Fruit fly (Drosophila melanogaster): Measurements from ENCODE around the gene Ocho.

DNA sequence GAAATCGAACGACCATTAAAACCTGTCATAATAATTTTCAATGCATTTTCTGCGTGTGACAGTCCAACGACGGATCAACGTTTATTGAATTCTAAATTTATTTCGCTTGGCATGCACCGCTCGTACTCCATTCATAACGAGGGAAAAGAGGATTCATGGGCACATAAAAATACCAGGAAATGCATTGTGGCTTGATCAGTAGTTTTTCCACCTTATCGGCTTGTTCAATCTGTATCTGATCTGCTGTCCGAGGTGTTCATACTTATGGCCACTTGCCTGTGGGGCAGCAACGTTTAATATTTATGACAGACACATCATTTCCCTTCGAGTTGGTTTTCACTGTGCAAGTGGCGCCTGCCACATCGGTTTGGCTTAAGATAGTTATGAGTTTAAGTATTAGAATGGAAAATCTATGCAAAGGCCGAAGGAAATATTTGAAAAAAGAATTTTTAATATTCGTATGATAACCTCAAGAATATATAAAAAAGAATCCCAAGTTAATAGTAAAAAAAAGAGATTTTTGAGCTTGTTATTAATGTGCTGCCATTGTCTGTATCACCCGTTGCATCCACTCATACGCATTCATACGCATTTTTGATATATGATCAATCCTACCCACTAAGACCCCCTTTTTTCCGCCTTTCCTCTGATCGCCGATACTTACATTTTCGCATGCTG lies 32.8 kb downstream of the Ocho start:
- TF ChIP-seq CG32121 (GFP tag; IDR thresholded peaks at IDR 0.05) (peak; percentile 32; the same call in 1 of the 2 replicates), Pif1B (GFP tag; optimal IDR thresholded peaks at IDR 0.05) (no peak), CG17806 (tag; optimal IDR thresholded peaks at IDR 0.05) (peak; percentile 39), CG4496 (GFP tag; IDR thresholded peaks at IDR 0.05) (no peak), CG34367 (tag; optimal IDR thresholded peaks at IDR 0.05) (peak; percentile 2), CG14655 (GFP tag; optimal IDR thresholded peaks at IDR 0.05) (peak; percentile 39), Ets98B (GFP tag; IDR thresholded peaks at IDR 0.05) (no peak), D1 (tag; optimal IDR thresholded peaks at IDR 0.05) (no peak), Snoo (tag; optimal IDR thresholded peaks at IDR 0.05) (no peak), CG8301 (tag; optimal IDR thresholded peaks at IDR 0.05) (peak; percentile 20)
